Worm (Caenorhabditis elegans): Measurements from ENCODE around the gene C25E10.12.

DNA sequence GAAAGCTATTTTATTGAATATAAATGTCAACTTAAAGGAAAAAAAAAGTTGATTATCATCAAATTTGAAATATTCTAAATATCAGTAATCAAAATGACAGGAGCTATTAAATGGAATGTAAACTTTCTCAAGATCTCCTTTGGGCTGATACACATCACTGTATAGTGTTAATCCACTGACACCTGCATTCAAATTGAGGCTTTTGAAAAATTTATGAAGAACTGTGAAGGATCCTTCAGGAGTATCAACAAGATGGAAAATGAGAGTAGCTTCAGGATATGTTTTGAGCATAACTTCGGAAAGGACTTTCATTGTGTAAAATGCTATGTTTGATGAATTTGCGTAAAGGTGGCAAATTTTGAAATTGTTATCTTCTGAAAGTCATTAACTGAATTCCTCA is 35.0 kb upstream of the C25E10.12 start:
- TF ChIP-seq ceh-13 (GFP tag; optimal IDR thresholded peaks at IDR 0.05) (no peak), flt-1 (GFP tag; IDR thresholded peaks at IDR 0.05) (no peak), ceh-36 (tag; optimal IDR thresholded peaks at IDR 0.05) (no peak), aly-1 (tag; optimal IDR thresholded peaks at IDR 0.05) (no peak), ama-1 (optimal IDR thresholded peaks at IDR 0.05) (no peak), B0310.2 (tag; optimal IDR thresholded peaks at IDR 0.05) (no peak), tra-4 (tag; optimal IDR thresholded peaks at IDR 0.05) (no peak), pes-1 (GFP tag; IDR thresholded peaks at IDR 0.05) (no peak), hnd-1 (tag; optimal IDR thresholded peaks at IDR 0.05) (no peak), tbx-37 (GFP tag; conservative IDR thresholded peaks at IDR 0.05) (no peak), sea-1 (GFP tag; conservative IDR thresholded peaks at IDR 0.05) (no peak)

Data from whole organism, early embryonic.